Worm (Caenorhabditis elegans) whole organism, midembryonic: ENCODE data around the gene egl-17.

ENCODE experiments used
- ztf-23 ChIP-seq: fragments of 200-800 bp; sonication (Bioruptor generic); IDR thresholded peaks from 2 replicates; pipeline ENCODE4 v1.3.6; 2022; ENCODE audit warnings: missing genetic modification reagents, missing genetic modification characterization, missing compliant biosample characterization
- ztf-29 ChIP-seq: fragments of 200-800 bp; sonication (Bioruptor generic); IDR thresholded peaks from 2 replicates; pipeline ENCODE4 v1.3.6; 2022; ENCODE audit warnings: missing genetic modification reagents, missing genetic modification characterization, missing compliant biosample characterization

ce11 chrX:536365-536764 is 46.9 kb downstream of the egl-17 start:
- TF ChIP-seq ztf-29 (GFP tag; lab: Robert Waterston, UW) (no peak), ztf-23 (GFP tag; lab: Robert Waterston, UW) (no peak)
